Worm (Caenorhabditis elegans) whole organism, young adult: Measurements from ENCODE around the gene F49C12.4.

Experiments used
- B0035.1 ChIP-seq: sonication (generic microtip); optimal IDR thresholded peaks from 2 replicates; lab custom pipeline; 2016; ENCODE audit warnings: missing genetic modification characterization, mild to moderate bottlenecking, missing compliant biosample characterization, missing genotype, missing genetic modification reagents
- F23B12.7 ChIP-seq: sonication (generic microtip); optimal IDR thresholded peaks from 2 replicates; lab custom pipeline; 2017; ENCODE audit warnings: missing genetic modification characterization, mild to moderate bottlenecking, missing compliant biosample characterization, antibody characterized with exemption, moderate library complexity; ENCODE audit not compliant: insufficient read depth
- F33H1.4 ChIP-seq: fragments of 200-800 bp; sonication (Bioruptor generic); IDR thresholded peaks from 2 replicates; pipeline ENCODE4 v1.3.6; 2022; ENCODE audit warnings: missing genetic modification reagents, missing genetic modification characterization, missing compliant biosample characterization
- F57A8.1 ChIP-seq: fragments of 200-800 bp; sonication (Bioruptor generic); optimal IDR thresholded peaks from 2 replicates; lab custom pipeline; 2018; ENCODE audit warnings: mild to moderate bottlenecking, missing genetic modification characterization, moderate library complexity, missing compliant biosample characterization
- dpl-1 ChIP-seq: fragments of 150-350 bp; optimal IDR thresholded peaks from 2 replicates; lab custom pipeline; 2014; ENCODE audit warnings: missing biosample characterization, missing genetic modification reagents, missing genetic modification characterization
- efl-1 ChIP-seq: fragments of 150-350 bp; optimal IDR thresholded peaks from 2 replicates; lab custom pipeline; 2014; ENCODE audit warnings: missing biosample characterization, missing genetic modification reagents, missing genetic modification characterization
- ets-4 ChIP-seq: fragments of 200-800 bp; sonication (Bioruptor generic); optimal IDR thresholded peaks from 2 replicates; lab custom pipeline; 2018; ENCODE audit warnings: mild to moderate bottlenecking, missing genetic modification characterization, missing compliant biosample characterization
- gei-17 ChIP-seq: fragments of 200-800 bp; sonication (Bioruptor generic); optimal IDR thresholded peaks from 2 replicates; lab custom pipeline; 2018; ENCODE audit warnings: mild to moderate bottlenecking, missing genetic modification characterization, missing compliant biosample characterization
- lir-1 ChIP-seq: fragments of 200-800 bp; sonication (Bioruptor generic); conservative IDR thresholded peaks from 2 replicates; pipeline ENCODE4 v1.3.6; 2022; ENCODE audit warnings: missing genetic modification reagents, missing genetic modification characterization, missing compliant biosample characterization
- madf-10 ChIP-seq: sonication (generic microtip); optimal IDR thresholded peaks from 2 replicates; lab custom pipeline; 2016; ENCODE audit warnings: mild to moderate bottlenecking, missing genetic modification characterization, missing compliant biosample characterization
- nhr-90 ChIP-seq: sonication (generic microtip); optimal IDR thresholded peaks from 2 replicates; lab custom pipeline; 2016; ENCODE audit warnings: missing genotype, mild to moderate bottlenecking, missing genetic modification characterization, missing compliant biosample characterization
- rec-8 ChIP-seq, 2 experiments: sonication (generic microtip); optimal IDR thresholded peaks; 2 replicates each; lab custom pipeline; 2016; ENCODE audit warnings: mild to moderate bottlenecking in 2 of 2, missing genetic modification characterization in 2 of 2, missing genetic modification reagents in 2 of 2, missing genotype in 2 of 2, missing biosample characterization in 1 of 2, missing compliant biosample characterization in 1 of 2, moderate library complexity in 1 of 2
- unc-130 ChIP-seq: sonication (generic microtip); optimal IDR thresholded peaks from 2 replicates; lab custom pipeline; 2016; ENCODE audit warnings: missing genetic modification reagents, missing genetic modification characterization, missing compliant biosample characterization
- unc-62 ChIP-seq: fragments of 150-350 bp; optimal IDR thresholded peaks from 2 replicates; lab custom pipeline; 2014; ENCODE audit warnings: missing biosample characterization, missing genetic modification reagents, missing genetic modification characterization

DNA sequence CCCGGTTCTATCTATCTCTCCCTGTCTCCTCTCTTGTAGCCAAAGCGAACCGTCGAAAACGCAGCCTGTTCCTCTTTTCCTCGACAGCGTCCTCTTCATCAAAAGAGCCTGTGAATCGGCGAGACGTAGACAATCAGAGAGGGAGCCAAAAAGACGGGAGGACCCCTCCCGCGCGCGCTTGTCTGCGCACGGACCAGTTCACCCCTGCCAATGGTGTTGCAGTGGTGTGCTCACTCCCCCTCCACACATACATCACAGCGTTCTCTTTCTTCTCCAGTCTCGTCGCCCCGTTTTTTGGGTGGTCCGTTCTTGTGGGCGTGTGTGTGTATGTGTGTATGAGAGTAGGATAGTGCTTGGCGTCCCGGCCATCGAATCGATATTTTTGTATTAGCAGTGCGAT, 35.0 kb downstream of the F49C12.4 start:
- TF ChIP-seq F23B12.7 (tag; lab: Kevin White, UChicago) (no peak), unc-130 (GFP tag; lab: Kevin White, UChicago) (no peak), unc-62 (GFP tag; lab: Kevin White, UChicago) (no peak), efl-1 (GFP tag; lab: Kevin White, UChicago) (no peak), nhr-90 (tag; lab: Kevin White, UChicago) (no peak), gei-17 (GFP tag; lab: Kevin White, UChicago) (no peak), rec-8 (tag; optimal IDR thresholded peaks at IDR 0.05; lab: Kevin White, UChicago) (no peak), ets-4 (no peak), lir-1 (GFP tag; lab: Robert Waterston, UW) (no peak), F57A8.1 (GFP tag; lab: Kevin White, UChicago) (no peak), F33H1.4 (GFP tag; lab: Robert Waterston, UW) (no peak), B0035.1 (no peak), dpl-1 (GFP tag; lab: Kevin White, UChicago) (no peak), madf-10 (no peak)
